Worm (Caenorhabditis elegans) whole organism, L1 larva: ENCODE data around the gene Y59E9AL.36.
"Not testable (repeated sequence)": the region's sequence is repeated elsewhere in the genome, so short reads cannot be mapped to it uniquely, and the experiment has no call there.

Experiments used
- C04F5.9 ChIP-seq: sonication (generic microtip); optimal IDR thresholded peaks from 2 replicates; lab custom pipeline; 2016; ENCODE audit warnings: missing genetic modification characterization, missing compliant biosample characterization
- C34B4.2 ChIP-seq: sonication (generic microtip); optimal IDR thresholded peaks from 2 replicates; lab custom pipeline; 2017; ENCODE audit warnings: mild to moderate bottlenecking, missing genetic modification characterization, missing compliant biosample characterization
- F16B12.6 ChIP-seq: fragments of 150-350 bp; optimal IDR thresholded peaks from 2 replicates; lab custom pipeline; 2014; ENCODE audit warnings: missing biosample characterization, missing genetic modification characterization
- Y116A8C.19 ChIP-seq: sonication (generic microtip); optimal IDR thresholded peaks from 2 replicates; lab custom pipeline; 2016; ENCODE audit warnings: missing compliant biosample characterization, missing genetic modification characterization, borderline replicate concordance
- ceh-63 ChIP-seq: fragments of 200-800 bp; sonication (Bioruptor generic); optimal IDR thresholded peaks from 2 replicates; lab custom pipeline; 2018; ENCODE audit warnings: mild to moderate bottlenecking, missing genetic modification characterization, missing compliant biosample characterization
- ceh-8 ChIP-seq: fragments of 200-800 bp; sonication (Bioruptor generic); optimal IDR thresholded peaks from 2 replicates; lab custom pipeline; 2018; ENCODE audit warnings: mild to moderate bottlenecking, missing genetic modification characterization, moderate library complexity, missing compliant biosample characterization
- ceh-82 ChIP-seq, 3 experiments: fragments of 150-350 bp in 1 of 3; sonication (generic microtip) in 2 of 3; optimal IDR thresholded peaks; 2 replicates each; lab custom pipeline; 2014 to 2017; ENCODE audit warnings: missing biosample characterization in 3 of 3, missing genetic modification characterization in 3 of 3
- ceh-90 ChIP-seq: sonication (generic microtip); optimal IDR thresholded peaks from 2 replicates; lab custom pipeline; 2016; ENCODE audit warnings: missing genetic modification characterization, missing compliant biosample characterization
- dpl-1 ChIP-seq, 3 experiments: fragments of 150-350 bp in 2 of 3; sonication (generic microtip) in 1 of 3; optimal IDR thresholded peaks; 2 replicates each; lab custom pipeline; 2014 to 2017; ENCODE audit warnings: missing biosample characterization in 3 of 3, missing genetic modification characterization in 3 of 3, missing genetic modification reagents in 3 of 3
- dsc-1 ChIP-seq: sonication (generic microtip); optimal IDR thresholded peaks from 2 replicates; lab custom pipeline; 2016; ENCODE audit warnings: mild to moderate bottlenecking, missing genetic modification characterization, missing compliant biosample characterization
- efl-3 ChIP-seq: fragments of 200-800 bp; sonication (Bioruptor generic); optimal IDR thresholded peaks from 2 replicates; lab custom pipeline; 2018; ENCODE audit warnings: mild to moderate bottlenecking, missing genetic modification characterization, missing compliant biosample characterization
- egl-13 ChIP-seq: sonication (generic microtip); optimal IDR thresholded peaks from 2 replicates; lab custom pipeline; 2016; ENCODE audit warnings: missing genotype, missing genetic modification reagents, missing genetic modification characterization, missing compliant biosample characterization
- egl-27 ChIP-seq, 2 experiments: fragments of 150-350 bp in 1 of 2; sonication (generic microtip); optimal IDR thresholded peaks; 3 replicates each; lab custom pipeline; 2017 to 2018; ENCODE audit warnings: missing biosample characterization in 2 of 2, missing genetic modification characterization in 2 of 2, missing genetic modification reagents in 2 of 2
- ets-5 ChIP-seq: fragments of 200-800 bp; sonication (Bioruptor generic); IDR thresholded peaks from 2 replicates; pipeline ENCODE4 v1.3.6; 2022; ENCODE audit warnings: missing genetic modification characterization, missing compliant biosample characterization
- fkh-10 ChIP-seq: sonication (generic microtip); optimal IDR thresholded peaks from 2 replicates; lab custom pipeline; 2017; ENCODE audit warnings: missing biosample characterization, missing genetic modification reagents, missing genetic modification characterization
- fos-1 ChIP-seq: fragments of 150-350 bp; optimal IDR thresholded peaks from 2 replicates; lab custom pipeline; 2014; ENCODE audit warnings: missing biosample characterization, missing genetic modification characterization
- hlh-4 ChIP-seq: sonication (generic microtip); optimal IDR thresholded peaks from 2 replicates; lab custom pipeline; 2016; ENCODE audit warnings: mild to moderate bottlenecking, missing genetic modification characterization, missing compliant biosample characterization
- lin-35 ChIP-seq, 2 experiments: fragments of 150-350 bp; optimal IDR thresholded peaks; 2 replicates each; lab custom pipeline; 2014; ENCODE audit warnings: missing biosample characterization in 2 of 2, missing genetic modification characterization in 2 of 2, missing genetic modification reagents in 2 of 2
- mdl-1 ChIP-seq, 2 experiments: fragments of 150-350 bp; optimal IDR thresholded peaks; 2 replicates each; lab custom pipeline; 2014 to 2017; ENCODE audit warnings: missing biosample characterization in 2 of 2, missing genetic modification characterization in 2 of 2, inconsistent platforms in 1 of 2
- mef-2 ChIP-seq: fragments of 150-350 bp; optimal IDR thresholded peaks from 2 replicates; lab custom pipeline; 2014; ENCODE audit warnings: missing biosample characterization, missing genetic modification characterization
- mep-1 ChIP-seq: fragments of 150-350 bp; optimal IDR thresholded peaks from 2 replicates; lab custom pipeline; 2014; ENCODE audit warnings: missing biosample characterization, missing genetic modification characterization
- nhr-11 ChIP-seq: fragments of 150-350 bp; optimal IDR thresholded peaks from 2 replicates; lab custom pipeline; 2014; ENCODE audit warnings: missing biosample characterization, missing genetic modification characterization
- nhr-12 ChIP-seq: sonication (generic microtip); optimal IDR thresholded peaks from 2 replicates; lab custom pipeline; 2017; ENCODE audit warnings: missing biosample characterization, missing genetic modification characterization
- nhr-19 ChIP-seq: fragments of 200-800 bp; sonication (Bioruptor generic); conservative IDR thresholded peaks from 2 replicates; pipeline ENCODE4 v1.3.6; 2022; ENCODE audit warnings: missing genetic modification characterization, missing compliant biosample characterization
- nhr-237 ChIP-seq: fragments of 150-350 bp; optimal IDR thresholded peaks from 2 replicates; lab custom pipeline; 2014; ENCODE audit warnings: missing biosample characterization, missing genetic modification characterization
- nhr-71 ChIP-seq: sonication (generic microtip); optimal IDR thresholded peaks from 2 replicates; lab custom pipeline; 2016; ENCODE audit warnings: mild to moderate bottlenecking, missing genetic modification characterization, moderate library complexity, missing compliant biosample characterization
- nhr-85 ChIP-seq: sonication (generic microtip); peaks from one replicate; lab custom pipeline; 2016; ENCODE audit warnings: missing genetic modification characterization, inconsistent platforms, missing compliant biosample characterization
- pag-3 ChIP-seq: sonication (generic microtip); optimal IDR thresholded peaks from 2 replicates; lab custom pipeline; 2017; ENCODE audit warnings: missing genetic modification characterization, mild to moderate bottlenecking, missing compliant biosample characterization, antibody characterized with exemption, borderline replicate concordance; ENCODE audit not compliant: insufficient read depth
- pqm-1 ChIP-seq: sonication (generic microtip); optimal IDR thresholded peaks from 3 replicates; lab custom pipeline; 2017; ENCODE audit warnings: missing biosample characterization, missing genetic modification characterization
- rnt-1 ChIP-seq: sonication (generic microtip); optimal IDR thresholded peaks from 2 replicates; lab custom pipeline; 2016; ENCODE audit warnings: mild to moderate bottlenecking, missing genetic modification characterization, moderate library complexity, missing compliant biosample characterization
- skn-1 ChIP-seq: fragments of 150-350 bp; optimal IDR thresholded peaks from 2 replicates; lab custom pipeline; 2014; ENCODE audit warnings: missing biosample characterization, missing genetic modification characterization
- tbx-2 ChIP-seq: sonication (generic microtip); optimal IDR thresholded peaks from 2 replicates; lab custom pipeline; 2016; ENCODE audit warnings: missing genetic modification characterization, missing compliant biosample characterization
- unc-130 ChIP-seq: fragments of 150-350 bp; optimal IDR thresholded peaks from 2 replicates; lab custom pipeline; 2017; ENCODE audit warnings: missing biosample characterization, missing genetic modification characterization, inconsistent platforms
- vab-15 ChIP-seq: sonication (generic microtip); optimal IDR thresholded peaks from 2 replicates; lab custom pipeline; 2017; ENCODE audit warnings: missing genotype, mild to moderate bottlenecking, missing genetic modification characterization, missing compliant biosample characterization
- xbp-1 ChIP-seq: sonication (generic microtip); optimal IDR thresholded peaks from 2 replicates; lab custom pipeline; 2016; ENCODE audit warnings: missing genetic modification characterization, missing compliant biosample characterization
- zip-4 ChIP-seq: fragments of 200-800 bp; sonication (Bioruptor generic); optimal IDR thresholded peaks from 2 replicates; lab custom pipeline; 2018; ENCODE audit warnings: mild to moderate bottlenecking, missing genetic modification characterization, moderate library complexity, missing compliant biosample characterization
- ztf-11 ChIP-seq, 2 experiments: sonication (generic microtip); optimal IDR thresholded peaks; 2 replicates each; lab custom pipeline; 2016 to 2017; ENCODE audit warnings: missing genetic modification characterization in 2 of 2, missing biosample characterization in 1 of 2, missing compliant biosample characterization in 1 of 2

Gene Y59E9AL.36

DNA sequence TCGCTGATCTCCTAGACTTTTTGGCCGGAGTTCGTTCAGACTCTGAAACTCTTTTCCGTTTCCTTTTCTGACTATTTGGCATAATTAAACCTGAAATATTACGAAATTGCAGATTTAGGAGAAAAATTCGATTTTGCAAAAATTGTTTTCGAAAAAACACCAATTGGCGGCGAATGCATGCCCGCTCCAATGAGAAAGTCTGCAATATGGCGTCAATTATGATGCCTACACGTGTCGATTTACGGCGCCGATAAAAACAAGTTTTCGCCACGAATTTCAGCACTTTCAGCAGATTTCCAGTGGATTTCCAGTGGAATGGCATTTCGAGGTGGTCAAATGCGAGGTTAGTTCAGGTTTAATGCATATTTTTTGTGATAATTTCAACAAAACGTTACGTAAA, at the start of gene Y59E9AL.36, which contains the start of gene nbet-1 (continued):
- TF ChIP-seq zip-4 (GFP tag; lab: Kevin White, UChicago) (peak; percentile 21), Y116A8C.19 (tag; lab: Kevin White, UChicago) (no peak), hlh-4 (tag; lab: Kevin White, UChicago) (no peak), F16B12.6 (tag; lab: Kevin White, UChicago) (peak; percentile 97), pag-3 (tag; lab: Kevin White, UChicago) (no peak), ztf-11 (tag; optimal IDR thresholded peaks at IDR 0.05; lab: Kevin White, UChicago) (no peak), skn-1 (tag; lab: Kevin White, UChicago) (peak; percentile 70), ceh-82 (tag; optimal IDR thresholded peaks at IDR 0.05; lab: Kevin White, UChicago) (peak; percentile 39 to 90 (median 68)), nhr-12 (tag; lab: Kevin White, UChicago) (no peak), ceh-8 (GFP tag; lab: Kevin White, UChicago) (no peak), efl-3 (GFP tag; lab: Kevin White, UChicago) (no peak), pqm-1 (tag; lab: Kevin White, UChicago) (no peak), dsc-1 (tag; lab: Kevin White, UChicago) (peak; percentile 51), rnt-1 (tag; lab: Kevin White, UChicago) (peak; percentile 84), egl-13 (tag; lab: Kevin White, UChicago) (no peak), nhr-11 (tag; lab: Kevin White, UChicago) (peak; percentile 54), mdl-1 (tag; optimal IDR thresholded peaks at IDR 0.05; lab: Kevin White, UChicago) (peak in 1 of 2 experiments; percentile 78), xbp-1 (tag; lab: Kevin White, UChicago) (peak; percentile 81), ceh-90 (tag; lab: Kevin White, UChicago) (no peak), ceh-63 (GFP tag; lab: Kevin White, UChicago) (no peak), ets-5 (no peak), unc-130 (tag; lab: Kevin White, UChicago) (peak; percentile 89), nhr-19 (GFP tag; lab: Robert Waterston, UW) (peak; percentile 53), nhr-85 (tag; lab: Kevin White, UChicago) (peak; percentile 71), C04F5.9 (tag; lab: Kevin White, UChicago) (peak; percentile 41), C34B4.2 (no peak), vab-15 (tag; lab: Kevin White, UChicago) (peak; percentile 56), dpl-1 (GFP tag; optimal IDR thresholded peaks at IDR 0.05; lab: Kevin White, UChicago) (peak; percentile 84 to 90 (median 89)), mef-2 (tag; lab: Kevin White, UChicago) (no peak), lin-35 (GFP tag; optimal IDR thresholded peaks at IDR 0.05; lab: Kevin White, UChicago) (peak; percentile 86 to 95)

- not testable (repeated sequence) for TF ChIP-seq fos-1; mep-1; nhr-71 (tag; lab: Kevin White, UChicago)
Measured at ce11 chrIV:5258385-5258784, 49.1 kb upstream of the Y59E9AL.36 start, which contains the start of gene ttbk-2.1. ttbk-2.1 (plus strand) TSS chrIV:5258685.

- TF ChIP-seq tbx-2 (tag; lab: Kevin White, UChicago); nhr-237 (tag; lab: Kevin White, UChicago); egl-27 (tag; optimal IDR thresholded peaks at IDR 0.05; lab: Kevin White, UChicago): not testable (repeated sequence)
- TF ChIP-seq, all 84 proteins: peak for 0; not testable (repeated sequence) for 84
Measured at ce11 chrIV:5256731-5257130, 47.5 kb upstream of the Y59E9AL.36 start, which contains the start of gene F36H12.9. F36H12.9 (plus strand) TSS chrIV:5257031.

- not testable (repeated sequence) for TF ChIP-seq fkh-10 (GFP tag; lab: Kevin White, UChicago); nhr-71 (tag; lab: Kevin White, UChicago); C04F5.9 (tag; lab: Kevin White, UChicago)
Measured at ce11 chrIV:5254678-5255077, 45.4 kb upstream of the Y59E9AL.36 start, which contains the start of gene F36H12.10. F36H12.10 (minus strand) TSS chrIV:5254778.
